Worm (Caenorhabditis elegans): ENCODE data around the gene mac-1.
A peak's percentile ranks its signal among the peaks of the same experiment; 100 is the strongest.

mac-1 gene

DNA sequence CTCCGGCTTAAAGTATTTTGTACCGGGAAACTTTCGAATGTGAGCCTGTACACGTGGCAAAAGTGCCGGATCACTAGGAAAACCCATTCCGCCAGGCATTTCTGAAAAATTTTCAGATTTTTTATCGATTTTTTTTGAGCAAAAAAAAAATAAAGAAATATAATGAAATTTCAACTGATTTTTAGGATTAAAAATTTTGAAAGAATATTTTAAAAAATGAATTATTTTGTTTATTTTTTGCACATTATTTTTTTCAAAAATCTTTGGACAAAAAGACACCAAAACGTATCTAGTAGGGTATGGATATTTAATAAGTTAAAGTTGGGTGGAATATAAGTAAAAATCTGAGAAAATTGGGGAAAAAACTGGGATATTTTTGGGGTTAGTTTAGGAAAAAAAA lies at the start of gene mac-1:
TSS of gene mac-1 (minus strand) at position 101 of the 400 bp plus-strand sequence.
- TF ChIP-seq aly-2 (tag; optimal IDR thresholded peaks at IDR 0.05): no peak
- no peak for TF ChIP-seq unc-62 (GFP tag; optimal IDR thresholded peaks at IDR 0.05)
- no peak for TF ChIP-seq ceh-16 (tag; optimal IDR thresholded peaks at IDR 0.05)
- TF ChIP-seq zag-1 (tag; optimal IDR thresholded peaks at IDR 0.05): no peak
- no peak for TF ChIP-seq mdl-1 (tag; optimal IDR thresholded peaks at IDR 0.05)
- no peak for TF ChIP-seq dmd-4 (tag; optimal IDR thresholded peaks at IDR 0.05)
- no peak for TF ChIP-seq R02D3.7 (tag; optimal IDR thresholded peaks at IDR 0.05)
- TF ChIP-seq F13H6.1 (tag; optimal IDR thresholded peaks at IDR 0.05): no peak

DNA sequence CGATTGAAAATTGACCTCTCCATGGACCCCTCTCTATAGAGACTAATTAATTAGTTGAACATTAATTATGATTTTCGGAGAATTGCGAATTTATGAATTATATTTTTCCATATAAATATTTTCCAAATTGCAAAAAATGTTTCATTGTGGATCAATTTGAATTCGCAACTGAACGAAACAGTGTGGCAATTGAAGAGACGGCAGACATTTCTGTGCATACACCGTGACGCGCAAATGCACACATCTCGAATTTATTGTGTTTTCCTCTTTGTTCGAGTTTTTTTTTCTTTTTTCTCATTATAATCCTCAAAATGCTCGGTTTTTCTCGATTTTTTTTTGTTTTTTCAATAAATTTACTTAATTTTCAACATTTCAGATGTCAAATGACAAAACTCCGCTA lies 48.5 kb upstream of the mac-1 start, which contains the start of gene Y48C3A.20:
TSS of gene Y48C3A.20 (plus strand) at position 377 of the 400 bp plus-strand sequence.
- TF ChIP-seq aly-2 (tag; optimal IDR thresholded peaks at IDR 0.05) (no peak), alr-1 (tag; optimal IDR thresholded peaks at IDR 0.05) (peak; percentile 14), ceh-82 (tag; optimal IDR thresholded peaks at IDR 0.05) (no peak), nhr-21 (tag; optimal IDR thresholded peaks at IDR 0.05) (peak; percentile 44), unc-39 (tag; optimal IDR thresholded peaks at IDR 0.05) (no peak), C34F6.9 (tag; optimal IDR thresholded peaks at IDR 0.05) (peak; percentile 88), ztf-11 (tag; optimal IDR thresholded peaks at IDR 0.05) (no peak), mbf-1 (tag; optimal IDR thresholded peaks at IDR 0.05) (no peak), Y55F3AM.14 (GFP tag; optimal IDR thresholded peaks at IDR 0.05) (no peak), sma-9 (GFP tag; optimal IDR thresholded peaks at IDR 0.05) (no peak), sma-9 (tag; optimal IDR thresholded peaks at IDR 0.05) (no peak), fos-1 (tag; optimal IDR thresholded peaks at IDR 0.05) (no peak), sem-4 (tag; optimal IDR thresholded peaks at IDR 0.05) (no peak), R02D3.7 (tag; optimal IDR thresholded peaks at IDR 0.05) (peak; percentile 25), F13H6.1 (tag; optimal IDR thresholded peaks at IDR 0.05) (peak; percentile 77), ztf-1 (GFP tag; conservative IDR thresholded peaks at IDR 0.05) (no peak), elt-1 (tag; optimal IDR thresholded peaks at IDR 0.05) (no peak), sma-3 (GFP tag; optimal IDR thresholded peaks at IDR 0.05) (no peak), mab-5 (tag; optimal IDR thresholded peaks at IDR 0.05) (peak; percentile 77), dmd-4 (tag; optimal IDR thresholded peaks at IDR 0.05) (no peak), lsy-2 (tag; optimal IDR thresholded peaks at IDR 0.05) (peak; percentile 73 to 87), nhr-129 (tag; optimal IDR thresholded peaks at IDR 0.05) (peak; percentile 68), lin-39 (tag; optimal IDR thresholded peaks at IDR 0.05) (no peak), nhr-25 (tag; optimal IDR thresholded peaks at IDR 0.05) (peak; percentile 50), blmp-1 (tag; optimal IDR thresholded peaks at IDR 0.05; ENCODE audit: insufficient read depth) (peak; percentile 42), crh-2 (tag; optimal IDR thresholded peaks at IDR 0.05) (peak; percentile 76), gmeb-1 (tag; optimal IDR thresholded peaks at IDR 0.05) (peak; percentile 81), zag-1 (tag; optimal IDR thresholded peaks at IDR 0.05) (no peak), nhr-6 (tag; optimal IDR thresholded peaks at IDR 0.05) (peak; percentile 70), nhr-237 (tag; optimal IDR thresholded peaks at IDR 0.05) (no peak), nhr-23 (tag; optimal IDR thresholded peaks at IDR 0.05) (no peak), unc-62 (GFP tag; optimal IDR thresholded peaks at IDR 0.05) (no peak), nhr-10 (tag; optimal IDR thresholded peaks at IDR 0.05) (no peak), skn-1 (tag; optimal IDR thresholded peaks at IDR 0.05) (no peak), snpc-4 (tag; optimal IDR thresholded peaks at IDR 0.05) (peak; percentile 73), ceh-16 (tag; optimal IDR thresholded peaks at IDR 0.05) (no peak), ama-1 (optimal IDR thresholded peaks at IDR 0.05) (no peak), elt-3 (tag; optimal IDR thresholded peaks at IDR 0.05) (no peak), mdl-1 (tag; optimal IDR thresholded peaks at IDR 0.05) (no peak), nhr-77 (tag; optimal IDR thresholded peaks at IDR 0.05) (no peak), lin-13 (GFP tag; optimal IDR thresholded peaks at IDR 0.05) (peak; percentile 69), unc-55 (GFP tag; optimal IDR thresholded peaks at IDR 0.05) (peak; percentile 93), egl-27 (tag; optimal IDR thresholded peaks at IDR 0.05) (no peak), ZK546.5 (tag; optimal IDR thresholded peaks at IDR 0.05) (no peak), ztf-4 (tag; optimal IDR thresholded peaks at IDR 0.05) (no peak)

Measured in whole organism, L2 larva.